Fruit fly (Drosophila melanogaster) Kc167 (cell line): ENCODE measurements around the gene Cyp318a1.

Source experiments
- Myc ChIP-seq: fragments of >200 bp; optimal IDR thresholded peaks from 2 replicates; lab custom pipeline; 2017; ENCODE audit warnings: missing external identifiers
- Sin3A ChIP-seq: fragments of >200 bp; optimal IDR thresholded peaks from 2 replicates; lab custom pipeline; 2018; ENCODE audit warnings: missing external identifiers
- h ChIP-seq: fragments of >200 bp; optimal IDR thresholded peaks from 3 replicates; lab custom pipeline; 2018; ENCODE audit warnings: missing external identifiers
- insv ChIP-seq: fragments of >200 bp; optimal IDR thresholded peaks from 3 replicates; lab custom pipeline; 2018; ENCODE audit warnings: missing external identifiers
- psq ChIP-seq: fragments of >200 bp; optimal IDR thresholded peaks from 2 replicates; lab custom pipeline; 2017; ENCODE audit warnings: missing external identifiers
- ttk ChIP-seq: sonication (Bioruptor generic); optimal IDR thresholded peaks from 2 replicates; lab custom pipeline; 2017; ENCODE audit warnings: missing external identifiers

Cyp318a1 gene

DNA sequence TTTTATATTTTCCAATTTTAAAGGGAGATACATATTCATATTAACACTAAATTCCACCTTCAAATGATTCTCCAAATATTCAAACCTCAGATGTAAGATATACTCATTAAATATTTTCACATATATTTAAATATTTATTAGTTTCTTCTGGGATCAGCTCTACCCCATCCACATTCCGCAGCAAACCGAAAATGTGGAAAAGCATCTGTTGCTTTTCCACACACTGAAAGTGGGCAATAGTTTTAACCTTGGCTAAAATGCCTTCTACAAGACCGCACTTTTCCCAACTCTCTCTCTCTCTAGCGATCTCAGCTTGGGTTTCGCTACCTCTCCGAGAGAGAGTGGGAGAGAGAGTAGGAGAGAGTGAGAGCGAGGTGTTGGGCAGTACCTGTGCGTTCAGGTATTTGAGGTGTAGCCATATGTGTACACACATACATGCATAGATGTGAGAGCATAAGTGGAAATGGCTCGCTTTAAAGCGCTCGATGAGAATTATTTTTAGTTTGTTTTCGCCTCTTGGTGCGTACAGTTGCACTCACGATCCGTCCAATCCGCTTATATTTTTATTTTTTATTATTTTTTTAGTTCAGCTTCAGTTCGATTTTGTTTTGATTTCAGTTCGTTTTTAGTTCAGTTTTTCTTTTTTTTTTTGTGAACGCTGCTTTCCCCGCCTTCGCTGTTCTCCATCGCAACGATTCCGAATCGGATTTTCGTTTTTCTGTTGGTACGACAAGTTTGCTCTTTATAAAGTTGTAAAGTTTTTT is 25.6 kb upstream of the Cyp318a1 start, which contains the start of gene CG1806:
TSS of gene CG1806 (plus strand) at position 499 of the 764 bp plus-strand sequence.
- TF ChIP-seq h (lab: Kevin White, UChicago) (no peak), Myc (lab: Kevin White, UChicago) (no peak)

DNA sequence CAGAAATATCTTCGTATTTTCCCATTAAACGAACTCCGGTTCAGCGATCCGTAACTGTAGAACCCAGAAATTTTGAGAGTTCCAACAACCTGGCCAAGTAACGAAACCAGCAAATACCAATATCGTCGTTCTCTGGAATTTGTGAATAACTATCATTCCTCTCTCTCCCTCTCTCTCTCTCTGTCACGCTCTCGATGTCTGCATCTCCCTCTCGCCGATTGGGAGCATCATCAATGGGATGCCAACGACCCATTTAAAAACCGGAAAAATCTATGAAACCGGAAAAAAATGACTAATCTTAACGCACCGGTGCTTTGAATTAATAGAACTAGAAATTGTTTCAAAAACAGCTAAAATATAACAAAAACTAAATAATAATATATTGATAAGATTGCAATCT is 24.8 kb upstream of the Cyp318a1 start:
- TF ChIP-seq insv, result no peak
- TF ChIP-seq h (lab: Kevin White, UChicago), result no peak
- TF ChIP-seq Myc (lab: Kevin White, UChicago), result no peak
- no peak for TF ChIP-seq Sin3A
- no peak for TF ChIP-seq psq (lab: Kevin White, UChicago)
- TF ChIP-seq ttk (lab: Kevin White, UChicago), result no peak

DNA sequence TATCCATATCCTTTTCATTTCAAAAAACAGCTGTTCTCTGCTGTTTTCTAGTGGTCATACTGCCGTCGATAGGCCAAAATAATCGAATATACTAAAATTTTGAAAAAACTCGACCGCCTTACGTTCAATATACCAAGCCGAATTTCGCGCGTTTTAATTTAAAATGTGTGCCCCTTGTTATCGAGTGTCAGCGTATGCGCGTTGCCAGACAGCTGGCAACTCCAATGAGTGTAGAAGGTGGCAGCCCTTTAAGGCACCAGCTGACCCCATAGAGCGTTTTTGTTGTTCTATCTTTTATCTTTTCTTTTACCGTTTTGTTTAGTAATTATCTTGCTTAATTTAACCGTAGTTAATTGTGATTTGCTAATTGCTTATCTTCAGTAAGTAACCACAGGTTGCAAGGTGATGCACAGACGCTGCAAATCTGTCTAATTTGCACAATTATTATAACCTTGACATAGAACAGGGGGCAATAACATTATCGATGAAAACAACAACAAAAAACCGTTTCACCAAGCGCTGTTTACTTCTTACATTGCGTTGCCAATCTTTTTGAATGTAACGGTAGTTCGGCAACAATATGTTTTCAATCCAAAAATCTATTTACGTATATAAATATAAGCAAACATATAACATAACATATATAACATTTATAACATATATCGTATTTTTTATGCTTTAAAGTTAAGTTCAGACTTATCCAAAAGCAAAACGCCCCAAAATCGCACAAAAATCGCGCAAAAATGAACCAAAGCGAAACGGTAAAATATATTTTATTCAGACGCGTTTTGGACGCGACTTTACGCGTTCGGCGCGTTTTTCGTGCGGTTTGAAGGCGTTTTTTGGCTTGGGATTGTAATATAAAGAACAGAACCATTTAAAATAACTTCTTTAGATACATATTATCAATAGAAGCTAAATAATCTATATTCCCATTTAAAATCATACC is 20.0 kb upstream of the Cyp318a1 start, which contains the start of the genes CG1492 and regucalcin:
TSS of gene CG1492 (minus strand) at position 63 of the 949 bp plus-strand sequence.
TSS of gene regucalcin (plus strand) at position 229 of the 949 bp plus-strand sequence.
- TF ChIP-seq psq (lab: Kevin White, UChicago), result peak; percentile 41
- no peak for TF ChIP-seq insv

dm6 chrX:12013098-12013493 is 19.3 kb upstream of the Cyp318a1 start:
- TF ChIP-seq Sin3A, result no peak
- TF ChIP-seq h (lab: Kevin White, UChicago), result no peak
- no peak for TF ChIP-seq psq (lab: Kevin White, UChicago)
- TF ChIP-seq ttk (lab: Kevin White, UChicago), result no peak
- no peak for TF ChIP-seq insv
- no peak for TF ChIP-seq Myc (lab: Kevin White, UChicago)

DNA sequence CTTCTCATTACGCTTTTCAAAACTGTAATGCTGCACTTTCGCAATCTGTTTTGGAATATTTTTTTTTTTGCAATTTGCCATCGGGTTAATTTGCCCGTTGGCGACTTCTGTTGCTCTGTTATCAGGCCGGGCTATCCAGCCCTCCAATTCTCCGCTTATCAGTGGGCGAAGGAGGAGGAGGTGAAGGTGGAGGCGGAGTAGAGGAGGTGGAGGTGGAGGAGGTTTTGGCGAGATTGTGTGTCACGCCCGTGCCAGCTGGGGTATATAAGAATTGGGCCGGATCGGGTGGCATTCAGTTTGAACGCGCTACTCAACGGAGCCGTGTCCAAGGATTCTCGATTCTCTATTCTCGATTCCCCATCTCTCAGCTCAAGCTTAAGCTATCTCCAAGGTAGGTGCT is 18.3 kb upstream of the Cyp318a1 start:
- TF ChIP-seq ttk (lab: Kevin White, UChicago) (no peak), psq (lab: Kevin White, UChicago) (no peak), insv (no peak), Sin3A (no peak), h (lab: Kevin White, UChicago) (no peak), Myc (lab: Kevin White, UChicago) (no peak)

DNA sequence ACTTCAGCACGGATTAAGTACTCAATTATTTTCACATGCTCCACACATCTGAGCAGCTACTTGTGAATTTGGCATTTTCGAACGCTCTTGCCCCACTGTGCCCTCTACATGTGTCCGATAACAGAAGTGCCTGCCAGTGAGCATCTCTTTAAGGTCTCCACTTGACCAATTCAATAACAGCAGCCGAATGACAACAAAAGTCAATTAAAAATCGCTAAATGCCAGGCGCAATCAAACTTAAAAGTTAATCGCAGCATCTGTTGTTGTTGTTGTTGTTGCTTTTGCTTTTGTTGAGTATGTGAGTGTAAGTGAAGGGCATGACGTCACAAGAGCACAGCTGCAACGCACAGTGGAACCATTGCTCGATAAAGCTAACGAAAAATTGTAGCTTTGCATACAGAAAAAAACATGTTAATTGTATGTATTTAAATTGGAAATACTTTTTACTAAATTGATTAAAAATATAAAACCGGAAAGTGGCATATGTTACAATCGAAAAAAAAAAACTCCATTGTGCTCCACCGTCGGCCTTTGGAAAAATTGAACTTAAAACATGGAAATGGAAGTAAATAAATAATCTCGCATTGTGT is 17.5 kb upstream of the Cyp318a1 start:
- TF ChIP-seq Myc (lab: Kevin White, UChicago) (no peak), h (lab: Kevin White, UChicago) (no peak), psq (lab: Kevin White, UChicago) (no peak), Sin3A (no peak), ttk (lab: Kevin White, UChicago) (no peak), insv (no peak)

DNA sequence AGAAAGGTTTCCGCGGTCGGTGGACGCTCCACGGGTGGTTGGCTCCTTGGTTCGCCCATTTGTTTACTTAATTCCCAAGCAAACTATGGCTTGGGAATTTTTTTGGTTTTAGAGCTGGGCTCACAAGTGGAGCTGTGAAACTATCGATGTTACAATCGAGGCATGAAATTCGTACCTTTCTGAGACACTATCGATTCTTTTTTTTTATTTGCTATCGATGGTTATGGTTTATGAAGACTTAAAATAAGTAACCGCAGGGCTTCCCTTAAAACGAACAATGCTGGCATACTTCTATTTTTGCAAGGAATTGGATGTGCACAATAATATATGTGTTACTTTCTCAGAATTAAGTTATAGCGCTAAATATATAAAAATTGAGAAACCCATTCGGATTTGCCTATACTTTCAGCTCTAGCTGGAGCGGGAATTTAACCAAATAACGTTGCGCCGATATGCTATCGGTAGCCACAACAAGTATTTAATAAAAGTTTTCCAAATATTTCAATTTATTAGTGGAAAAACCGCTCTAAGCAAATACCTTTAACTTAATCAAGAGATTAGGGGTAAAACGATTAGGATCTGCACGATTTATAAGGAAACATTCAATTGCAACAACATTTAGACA is 14.5 kb upstream of the Cyp318a1 start, which contains the start of gene Chrac-16:
TSS of gene Chrac-16 (minus strand) at position 147 of the 625 bp plus-strand sequence.
- TF ChIP-seq h (lab: Kevin White, UChicago) (no peak), ttk (lab: Kevin White, UChicago) (no peak), Sin3A (no peak), Myc (lab: Kevin White, UChicago) (no peak), psq (lab: Kevin White, UChicago) (no peak), insv (no peak)

DNA sequence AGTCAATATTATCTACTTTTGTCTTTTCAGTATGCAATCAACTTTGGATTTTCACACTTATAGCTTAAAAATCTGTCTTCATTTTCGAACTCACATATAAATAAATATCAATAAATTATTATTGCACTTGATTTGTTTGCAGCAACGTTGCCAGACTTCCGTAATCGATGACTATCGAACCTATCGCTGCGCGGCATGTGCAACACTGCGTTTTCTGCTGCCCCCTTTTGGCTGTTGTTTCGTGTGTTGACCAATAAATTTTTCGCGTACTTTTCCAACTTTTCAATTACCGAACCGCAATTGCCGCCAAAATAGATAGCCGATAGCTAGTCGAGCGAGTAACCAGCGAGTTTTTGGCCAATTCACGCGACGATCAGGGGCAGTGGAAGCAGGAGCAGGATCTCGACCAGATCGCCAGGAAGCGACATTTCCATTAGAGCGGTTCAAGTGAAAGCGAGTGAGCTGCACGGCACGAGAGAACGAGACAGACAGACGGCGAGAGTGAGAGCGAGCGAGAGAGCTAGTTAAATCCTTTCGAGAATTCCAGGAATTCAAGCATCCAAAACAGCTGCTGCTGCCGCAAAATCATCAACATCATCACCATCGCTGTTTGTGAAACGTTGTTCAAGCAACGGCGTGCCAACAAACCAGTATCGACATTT is 13.9 kb upstream of the Cyp318a1 start, which contains the start of gene Lsm12a:
TSS of gene Lsm12a (plus strand) at position 201 of the 662 bp plus-strand sequence.
- TF ChIP-seq psq (lab: Kevin White, UChicago) (no peak), Myc (lab: Kevin White, UChicago) (no peak), ttk (lab: Kevin White, UChicago) (no peak), insv (no peak), Sin3A (no peak), h (lab: Kevin White, UChicago) (no peak)

DNA sequence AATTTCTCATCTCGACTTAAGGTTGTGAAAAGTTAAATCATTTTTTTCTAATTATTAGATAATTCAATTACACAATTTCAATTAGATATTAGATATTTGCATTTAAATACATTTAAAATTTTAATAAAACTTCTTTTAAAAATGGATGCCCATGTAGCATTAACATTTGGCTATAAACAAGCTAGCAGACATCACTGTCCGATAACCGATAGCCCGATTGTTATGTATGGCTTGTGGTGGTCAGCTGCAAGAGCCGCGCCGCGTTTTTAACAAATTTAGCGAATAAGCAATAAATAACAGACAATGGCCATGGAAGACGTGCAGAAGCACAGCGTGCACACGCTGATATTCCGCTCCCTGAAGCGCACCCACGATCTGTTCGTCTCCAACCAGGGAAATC is 11.6 kb upstream of the Cyp318a1 start, which contains the start of gene Tango4:
TSS of gene Tango4 (plus strand) at position 212 of the 400 bp plus-strand sequence.
- TF ChIP-seq Myc (lab: Kevin White, UChicago), result no peak
- TF ChIP-seq psq (lab: Kevin White, UChicago), result no peak
- no peak for TF ChIP-seq insv
- no peak for TF ChIP-seq h (lab: Kevin White, UChicago)
- TF ChIP-seq ttk (lab: Kevin White, UChicago), result no peak
- TF ChIP-seq Sin3A, result no peak

dm6 chrX:12021750-12022149 is 10.7 kb upstream of the Cyp318a1 start:
- no peak for TF ChIP-seq psq (lab: Kevin White, UChicago)
